Worm (Caenorhabditis elegans) whole organism, mixed stage, embryonic: ENCODE results near the gene Y51A2D.8.

Experiments used
- bed-3 ChIP-seq: fragments of 200-800 bp; sonication (Bioruptor generic); optimal IDR thresholded peaks from 3 replicates; lab custom pipeline; 2018; ENCODE audit warnings: mild to moderate bottlenecking, missing genetic modification characterization, moderate library complexity, missing compliant biosample characterization
- lsy-2 ChIP-seq: fragments of 150-350 bp; optimal IDR thresholded peaks from 2 replicates; lab custom pipeline; 2014; ENCODE audit warnings: missing biosample characterization, missing genetic modification characterization
- mep-1 ChIP-seq: fragments of 150-350 bp; optimal IDR thresholded peaks from 2 replicates; lab custom pipeline; 2017; ENCODE audit warnings: missing biosample characterization, missing genetic modification reagents, missing genetic modification characterization, inconsistent platforms
- nhr-76 ChIP-seq: sonication (generic microtip); optimal IDR thresholded peaks from 2 replicates; lab custom pipeline; 2017; ENCODE audit warnings: missing biosample characterization, missing genetic modification characterization

DNA sequence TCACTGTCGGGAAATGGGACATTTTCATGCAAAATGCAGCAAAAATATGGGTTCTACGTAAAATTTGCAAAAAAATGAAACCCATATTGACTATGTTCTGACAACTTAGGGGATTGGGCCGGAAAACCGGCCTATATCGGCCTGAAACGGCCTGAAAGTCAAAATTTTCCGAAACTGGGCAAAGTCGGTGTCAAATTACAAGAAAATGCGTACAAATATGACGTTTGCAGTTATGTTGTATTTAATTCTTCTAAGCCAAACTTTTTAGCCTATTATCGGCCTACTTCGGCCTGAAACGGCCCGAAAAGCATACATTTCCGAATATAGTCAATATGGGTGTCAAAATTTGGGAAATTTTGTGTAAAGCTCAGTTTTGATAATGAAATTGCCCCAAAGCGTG is 41.8 kb downstream of the Y51A2D.8 start:
- TF ChIP-seq bed-3 (no peak), mep-1 (no peak), lsy-2 (tag; lab: Kevin White, UChicago) (no peak), nhr-76 (tag; lab: Kevin White, UChicago) (no peak)
